Worm (Caenorhabditis elegans) whole organism, L4 larva: Measurements from ENCODE around the gene F53A9.8.

ENCODE experiments used
- F10B5.3 ChIP-seq: sonication (generic microtip); optimal IDR thresholded peaks from 2 replicates; lab custom pipeline; 2016; ENCODE audit warnings: mild to moderate bottlenecking, missing genetic modification characterization, missing compliant biosample characterization
- ama-1 ChIP-seq: fragments of 150-350 bp; optimal IDR thresholded peaks from 2 replicates; lab custom pipeline; 2014; ENCODE audit warnings: inconsistent platforms, mixed read lengths
- ceh-44 ChIP-seq: fragments of 200-800 bp; sonication (Bioruptor generic); IDR thresholded peaks from 2 replicates; pipeline ENCODE4 v1.3.6; 2022; ENCODE audit warnings: missing genetic modification reagents, missing genetic modification characterization, missing compliant biosample characterization
- daf-19 ChIP-seq: fragments of 200-800 bp; sonication (Bioruptor generic); conservative IDR thresholded peaks from 2 replicates; pipeline ENCODE4 v1.3.6; 2022; ENCODE audit warnings: missing genetic modification characterization, missing compliant biosample characterization
- fos-1 ChIP-seq: fragments of 150-350 bp; optimal IDR thresholded peaks from 2 replicates; lab custom pipeline; 2014; ENCODE audit warnings: missing biosample characterization, missing genetic modification characterization
- nhr-102 ChIP-seq: sonication (generic microtip); optimal IDR thresholded peaks from 2 replicates; lab custom pipeline; 2016; ENCODE audit warnings: mild to moderate bottlenecking, missing genetic modification characterization, moderate library complexity, missing compliant biosample characterization
- nhr-11 ChIP-seq: fragments of 150-350 bp; optimal IDR thresholded peaks from 2 replicates; lab custom pipeline; 2014; ENCODE audit warnings: missing biosample characterization, missing genetic modification characterization
- pha-4 ChIP-seq, 2 experiments: fragments of 150-350 bp in 1 of 2; fragments of 200-800 bp in 1 of 2; sonication (Bioruptor generic) in 1 of 2; IDR thresholded peaks in 1 of 2; optimal IDR thresholded peaks in 1 of 2; 2 replicates each; pipeline versions ENCODE4 v1.3.6 to Lab custom; 2014 to 2022; ENCODE audit warnings: missing genetic modification characterization in 2 of 2, missing genetic modification reagents in 2 of 2, missing biosample characterization in 1 of 2, missing compliant biosample characterization in 1 of 2
- php-3 ChIP-seq: fragments of 200-800 bp; sonication (Bioruptor generic); IDR thresholded peaks from 2 replicates; pipeline ENCODE4 v1.3.6; 2022; ENCODE audit warnings: missing genetic modification reagents, missing genetic modification characterization, missing compliant biosample characterization
- saeg-2 ChIP-seq: fragments of 200-800 bp; sonication (Bioruptor generic); IDR thresholded peaks from 2 replicates; pipeline ENCODE4 v1.3.6; 2022; ENCODE audit warnings: missing genetic modification reagents, missing genetic modification characterization, missing compliant biosample characterization

DNA sequence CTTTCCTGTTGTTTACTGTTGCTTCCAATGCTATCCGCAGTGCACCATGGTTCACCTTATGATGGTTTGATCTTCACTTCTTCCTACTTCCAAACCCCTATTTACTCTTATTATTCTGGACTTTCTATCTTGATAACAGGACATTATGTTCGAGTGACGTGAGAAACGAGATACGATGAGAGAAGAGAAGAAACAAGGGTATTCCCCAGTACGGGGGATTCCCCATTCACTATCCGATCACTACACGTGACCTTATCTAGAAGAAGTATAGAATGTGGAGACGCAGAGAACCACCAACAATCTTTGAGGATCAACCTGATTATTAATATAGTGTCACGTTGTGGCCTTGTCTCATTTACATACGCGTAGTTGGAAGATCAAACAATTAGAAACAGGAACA lies 33.8 kb upstream of the F53A9.8 start:
- TF ChIP-seq fos-1 (tag; lab: Kevin White, UChicago) (no peak), daf-19 (GFP tag; lab: Robert Waterston, UW) (no peak), ama-1 (lab: Kevin White, UChicago) (no peak), php-3 (GFP tag; lab: Robert Waterston, UW) (no peak), F10B5.3 (tag; lab: Kevin White, UChicago) (no peak), saeg-2 (GFP tag; lab: Robert Waterston, UW) (no peak), ceh-44 (no peak), nhr-102 (tag; lab: Kevin White, UChicago) (no peak), pha-4 (GFP tag; IDR thresholded peaks at IDR 0.05; lab: Robert Waterston, UW) (no peak), pha-4 (tag; optimal IDR thresholded peaks at IDR 0.05; lab: Kevin White, UChicago) (no peak), nhr-11 (no peak)
